Fruit fly (Drosophila melanogaster) whole organism, embryonic: ENCODE measurements around the gene Nep5.
A peak's percentile ranks its signal among the peaks of the same experiment; 100 is the strongest.

Source experiments
- ATbp ChIP-seq: fragments of 200-800 bp; sonication (Bioruptor generic); optimal IDR thresholded peaks from 2 replicates; lab custom pipeline; 2017; ENCODE audit warnings: missing biosample characterization, mild to moderate bottlenecking, missing genetic modification characterization, missing genetic modification reagents
- B-H1 ChIP-seq: fragments of 200-800 bp; sonication (Bioruptor generic); IDR thresholded peaks from 3 replicates; pipeline ENCODE4 v1.3.6; 2022; ENCODE audit warnings: missing biosample characterization, missing genetic modification characterization
- BEAF-32 ChIP-seq: fragments of 200-800 bp; sonication (Bioruptor generic); optimal IDR thresholded peaks from 3 replicates; lab custom pipeline; 2017; ENCODE audit warnings: missing biosample characterization, missing genetic modification characterization, mild to moderate bottlenecking, moderate library complexity, missing genetic modification reagents
- Blimp-1 ChIP-seq: fragments of 200-800 bp; sonication (Bioruptor generic); optimal IDR thresholded peaks from 3 replicates; lab custom pipeline; 2018; ENCODE audit warnings: missing biosample characterization, missing genetic modification characterization, mild to moderate bottlenecking, moderate library complexity, missing genetic modification reagents
- CG10543 ChIP-seq: fragments of 200-800 bp; sonication (Bioruptor generic); optimal IDR thresholded peaks from 3 replicates; lab custom pipeline; 2017; ENCODE audit warnings: missing biosample characterization, mild to moderate bottlenecking, missing genetic modification characterization, moderate library complexity
- CG11695 ChIP-seq: fragments of 200-800 bp; sonication (Bioruptor generic); IDR thresholded peaks from 3 replicates; pipeline ENCODE4 v1.3.6; 2022; ENCODE audit warnings: missing biosample characterization, missing genetic modification characterization
- CG12071 ChIP-seq: fragments of 200-800 bp; sonication (Bioruptor generic); optimal IDR thresholded peaks from 3 replicates; lab custom pipeline; 2018; ENCODE audit warnings: missing biosample characterization, mild to moderate bottlenecking, missing genetic modification characterization
- CG13894 ChIP-seq: fragments of 200-800 bp; sonication (Bioruptor generic); optimal IDR thresholded peaks from 3 replicates; lab custom pipeline; 2018; ENCODE audit warnings: missing biosample characterization, mild to moderate bottlenecking, missing genetic modification characterization, moderate library complexity
- CG14050 ChIP-seq: fragments of 200-800 bp; sonication (Bioruptor generic); IDR thresholded peaks from 3 replicates; pipeline ENCODE4 v1.3.6; 2022; ENCODE audit warnings: missing biosample characterization, missing genetic modification characterization
- CG15514 ChIP-seq: fragments of 200-800 bp; sonication (Bioruptor generic); optimal IDR thresholded peaks from 3 replicates; lab custom pipeline; 2017; ENCODE audit warnings: missing biosample characterization, missing genetic modification characterization, mild to moderate bottlenecking, moderate library complexity, missing genetic modification reagents
- CG16863 ChIP-seq: fragments of 200-800 bp; sonication (Bioruptor generic); optimal IDR thresholded peaks from 3 replicates; lab custom pipeline; 2016; ENCODE audit warnings: missing biosample characterization, missing genetic modification characterization
- CG18599 ChIP-seq: fragments of 200-800 bp; sonication (Bioruptor generic); optimal IDR thresholded peaks from 3 replicates; lab custom pipeline; 2017; ENCODE audit warnings: missing biosample characterization, missing genetic modification characterization, mild to moderate bottlenecking, moderate library complexity, missing genetic modification reagents
- CG30020 ChIP-seq: fragments of 200-800 bp; optimal IDR thresholded peaks from 2 replicates; lab custom pipeline; 2019; ENCODE audit warnings: missing biosample characterization, mild to moderate bottlenecking, missing genetic modification characterization, moderate library complexity
- CG4360 ChIP-seq: fragments of 200-800 bp; sonication (Bioruptor generic); IDR thresholded peaks from 2 replicates; pipeline ENCODE4 v1.3.6; 2022; ENCODE audit warnings: missing biosample characterization, missing genetic modification characterization
- CG4820 ChIP-seq: fragments of 200-800 bp; sonication (Bioruptor generic); optimal IDR thresholded peaks from 3 replicates; lab custom pipeline; 2016; ENCODE audit warnings: missing biosample characterization, missing genetic modification characterization
- CG6272 ChIP-seq: fragments of 200-800 bp; sonication (Bioruptor generic); IDR thresholded peaks from 2 replicates; pipeline ENCODE4 v1.3.6; 2022; ENCODE audit warnings: missing biosample characterization, missing genetic modification characterization
- CG8089 ChIP-seq: fragments of 200-800 bp; sonication (Bioruptor generic); optimal IDR thresholded peaks from 3 replicates; lab custom pipeline; 2016; ENCODE audit warnings: missing biosample characterization, missing genetic modification characterization
- CG8290 ChIP-seq, 3 experiments: fragments of 200-800 bp; sonication (Bioruptor generic); optimal IDR thresholded peaks; 2 replicates each; lab custom pipeline; 2016 to 2019; ENCODE audit warnings: missing biosample characterization in 3 of 3, missing genetic modification characterization in 3 of 3, mild to moderate bottlenecking in 2 of 3, moderate library complexity in 1 of 3
- CG9437 ChIP-seq: fragments of 200-800 bp; sonication (Bioruptor generic); optimal IDR thresholded peaks from 2 replicates; lab custom pipeline; 2018; ENCODE audit warnings: missing biosample characterization, mild to moderate bottlenecking, missing genetic modification characterization
- Camta ChIP-seq: fragments of 200-800 bp; sonication (Bioruptor generic); optimal IDR thresholded peaks from 2 replicates; lab custom pipeline; 2016; ENCODE audit warnings: missing biosample characterization, missing genetic modification characterization
- Dbx ChIP-seq: fragments of 200-800 bp; sonication (Bioruptor generic); IDR thresholded peaks from 3 replicates; pipeline ENCODE4 v1.3.6; 2022; ENCODE audit warnings: missing biosample characterization, missing genetic modification characterization
- Dip3 ChIP-seq: fragments of 200-800 bp; sonication (Bioruptor generic); optimal IDR thresholded peaks from 3 replicates; lab custom pipeline; 2016; ENCODE audit warnings: missing biosample characterization, missing genetic modification characterization
- Drgx ChIP-seq: fragments of 200-800 bp; sonication (Bioruptor generic); IDR thresholded peaks from 2 replicates; pipeline ENCODE4 v1.3.6; 2022; ENCODE audit warnings: missing biosample characterization, missing genetic modification characterization
- Fer3 ChIP-seq: fragments of 200-800 bp; sonication (Bioruptor generic); optimal IDR thresholded peaks from 2 replicates; lab custom pipeline; 2018; ENCODE audit warnings: missing biosample characterization, mild to moderate bottlenecking, missing genetic modification characterization, moderate library complexity
- GATAe ChIP-seq: fragments of 200-800 bp; sonication (Bioruptor generic); conservative IDR thresholded peaks from 2 replicates; pipeline ENCODE4 v1.3.6; 2022; ENCODE audit warnings: missing biosample characterization, missing genetic modification characterization
- HHEX ChIP-seq: fragments of 200-800 bp; sonication (Bioruptor generic); optimal IDR thresholded peaks from 3 replicates; lab custom pipeline; 2017; ENCODE audit warnings: missing biosample characterization, mild to moderate bottlenecking, missing genetic modification characterization, missing genetic modification reagents
- HLHmδ ChIP-seq: fragments of 200-800 bp; sonication (Bioruptor generic); optimal IDR thresholded peaks from 2 replicates; lab custom pipeline; 2018; ENCODE audit warnings: missing biosample characterization, mild to moderate bottlenecking, missing genetic modification characterization, moderate library complexity
- Kr ChIP-seq: fragments of 200-800 bp; sonication (Bioruptor generic); optimal IDR thresholded peaks from 2 replicates; lab custom pipeline; 2017; ENCODE audit warnings: missing biosample characterization, mild to moderate bottlenecking, missing genetic modification characterization
- MESR4 ChIP-seq: fragments of 200-800 bp; sonication (Bioruptor generic); optimal IDR thresholded peaks from 2 replicates; lab custom pipeline; 2018; ENCODE audit warnings: missing biosample characterization, mild to moderate bottlenecking, missing genetic modification characterization, moderate library complexity
- Med ChIP-seq: fragments of 200-800 bp; sonication (Bioruptor generic); peaks from one replicate; lab custom pipeline; 2016; ENCODE audit warnings: missing biosample characterization, missing genetic modification characterization, mild to moderate bottlenecking, inconsistent platforms, moderate library complexity
- Mrtf ChIP-seq: fragments of 200-800 bp; sonication (Bioruptor generic); IDR thresholded peaks from 3 replicates; pipeline ENCODE4 v1.3.6; 2022; ENCODE audit warnings: missing biosample characterization, missing genetic modification characterization
- TFAM ChIP-seq: fragments of 200-800 bp; sonication (Bioruptor generic); optimal IDR thresholded peaks from 2 replicates; lab custom pipeline; 2017; ENCODE audit warnings: missing biosample characterization, missing genetic modification characterization, inconsistent platforms
- Tbp ChIP-seq: fragments of >200 bp; optimal IDR thresholded peaks from 2 replicates; lab custom pipeline; 2018; ENCODE audit warnings: missing biosample characterization, missing genetic modification characterization
- bbx ChIP-seq: fragments of 200-800 bp; sonication (Bioruptor generic); IDR thresholded peaks from 2 replicates; pipeline ENCODE4 v1.3.6; 2022; ENCODE audit warnings: missing biosample characterization, missing genetic modification characterization; ENCODE audit not compliant: partially characterized antibody
- ci ChIP-seq: fragments of 200-800 bp; sonication (Bioruptor generic); IDR thresholded peaks from 3 replicates; pipeline ENCODE4 v1.3.6; 2022; ENCODE audit warnings: missing biosample characterization, missing genetic modification characterization
- corto ChIP-seq: fragments of 200-800 bp; sonication (Bioruptor generic); optimal IDR thresholded peaks from 2 replicates; lab custom pipeline; 2016; ENCODE audit warnings: missing biosample characterization, mild to moderate bottlenecking, missing genetic modification characterization, moderate library complexity
- dmrt99B ChIP-seq: fragments of 200-800 bp; sonication (Bioruptor generic); optimal IDR thresholded peaks from 2 replicates; lab custom pipeline; 2018; ENCODE audit warnings: missing biosample characterization, mild to moderate bottlenecking, missing genetic modification characterization, moderate library complexity
- dpn ChIP-seq, 2 experiments: fragments of 200-800 bp; sonication (Bioruptor generic); optimal IDR thresholded peaks; 3 replicates each; lab custom pipeline; 2016; ENCODE audit warnings: missing biosample characterization in 2 of 2, missing genetic modification characterization in 2 of 2
- dysf ChIP-seq: fragments of 200-800 bp; sonication (Bioruptor generic); IDR thresholded peaks from 3 replicates; pipeline ENCODE4 v1.3.6; 2022; ENCODE audit warnings: missing biosample characterization, missing genetic modification characterization
- ems ChIP-seq: fragments of 200-800 bp; sonication (Bioruptor generic); optimal IDR thresholded peaks from 3 replicates; lab custom pipeline; 2016; ENCODE audit warnings: missing biosample characterization, missing genetic modification characterization
- eve ChIP-seq, 2 experiments: fragments of >200 bp; optimal IDR thresholded peaks; 2 replicates each; lab custom pipeline; 2017; ENCODE audit warnings: missing biosample characterization in 2 of 2, missing genetic modification characterization in 2 of 2
- ewg ChIP-seq: fragments of 200-800 bp; sonication (Bioruptor generic); optimal IDR thresholded peaks from 3 replicates; lab custom pipeline; 2017; ENCODE audit warnings: mild to moderate bottlenecking, missing biosample characterization, missing genetic modification reagents, missing genetic modification characterization
- lab ChIP-seq: fragments of 200-800 bp; sonication (Bioruptor generic); optimal IDR thresholded peaks from 3 replicates; lab custom pipeline; 2017; ENCODE audit warnings: missing biosample characterization, missing genetic modification characterization, mild to moderate bottlenecking, moderate library complexity, missing genetic modification reagents
- oc ChIP-seq: fragments of 200-800 bp; sonication (Bioruptor generic); optimal IDR thresholded peaks from 2 replicates; lab custom pipeline; 2018; ENCODE audit warnings: missing biosample characterization, mild to moderate bottlenecking, missing genetic modification characterization, moderate library complexity
- pita ChIP-seq: fragments of 200-800 bp; sonication (Bioruptor generic); optimal IDR thresholded peaks from 2 replicates; lab custom pipeline; 2017; ENCODE audit warnings: missing biosample characterization, mild to moderate bottlenecking, missing genetic modification characterization
- repo ChIP-seq: fragments of 200-800 bp; sonication (Bioruptor generic); optimal IDR thresholded peaks from 2 replicates; lab custom pipeline; 2016; ENCODE audit warnings: missing biosample characterization, missing genetic modification characterization
- sens ChIP-seq: fragments of 200-800 bp; sonication (Bioruptor generic); peaks from one replicate; lab custom pipeline; 2016; ENCODE audit warnings: missing biosample characterization, missing genetic modification characterization
- slou ChIP-seq: fragments of 200-800 bp; sonication (Bioruptor generic); optimal IDR thresholded peaks from 3 replicates; lab custom pipeline; 2016; ENCODE audit warnings: missing biosample characterization, missing genetic modification characterization
- trh ChIP-seq: fragments of 200-800 bp; sonication (Bioruptor generic); optimal IDR thresholded peaks from 2 replicates; lab custom pipeline; 2016; ENCODE audit warnings: missing biosample characterization, missing genetic modification characterization
- wek ChIP-seq: fragments of 200-800 bp; sonication (Bioruptor generic); optimal IDR thresholded peaks from 3 replicates; lab custom pipeline; 2018; ENCODE audit warnings: missing biosample characterization, mild to moderate bottlenecking, missing genetic modification characterization, moderate library complexity

The Nep5 gene

DNA sequence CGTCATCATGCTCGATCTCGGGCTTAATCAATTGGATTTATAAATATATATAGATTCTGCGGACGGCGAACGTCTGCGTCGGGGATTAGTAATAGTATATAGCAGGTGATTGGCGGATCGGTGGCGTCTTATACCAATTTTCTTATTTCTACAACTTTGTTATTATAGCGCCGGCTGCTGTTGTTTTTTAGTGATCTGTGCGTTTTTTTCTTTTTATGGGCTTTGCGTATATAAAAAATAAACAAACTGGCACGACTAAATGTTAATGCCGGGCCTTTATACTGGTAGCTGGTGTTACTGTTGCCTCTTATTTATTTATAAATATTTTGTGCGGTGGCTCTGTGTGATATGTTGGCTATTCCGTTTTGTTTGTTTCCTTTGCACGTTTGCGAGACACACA, 5.2 kb upstream of the Nep5 start (continued):
- TF ChIP-seq ems (GFP tag; lab: Kevin White, UChicago) (no peak), CG4820 (no peak), CG8089 (GFP tag; lab: Kevin White, UChicago) (no peak), Med (GFP tag; lab: Kevin White, UChicago) (peak; percentile 72), pita (GFP tag; lab: Kevin White, UChicago) (no peak), CG16863 (GFP tag; lab: Kevin White, UChicago) (no peak), Drgx (GFP tag; lab: Robert Waterston, UW) (peak; percentile 12; the same call in 1 of the 2 replicates), repo (GFP tag; lab: Kevin White, UChicago) (no peak), CG10543 (no peak), Kr (GFP tag; lab: Kevin White, UChicago) (no peak), CG11695 (GFP tag; lab: Robert Waterston, UW) (no peak), CG9437 (GFP tag; lab: Kevin White, UChicago) (no peak), Mrtf (GFP tag; lab: Robert Waterston, UW) (no peak), dmrt99B (tag; lab: Kevin White, UChicago) (no peak), dysf (GFP tag; lab: Robert Waterston, UW) (peak; percentile 23; the same call in 1 of the 3 replicates), eve (GFP tag; optimal IDR thresholded peaks at IDR 0.05; lab: Kevin White, UChicago) (no peak), ci (GFP tag; lab: Robert Waterston, UW) (0 out of 3 replicates have a peak, but pooled peaks have one; percentile 11), HLHmδ (no peak), Tbp (GFP tag; lab: Kevin White, UChicago) (no peak), bbx (GFP tag; lab: Robert Waterston, UW) (no peak), Blimp-1 (no peak), GATAe (no peak), Dip3 (no peak), CG6272 (GFP tag; lab: Robert Waterston, UW) (no peak), lab (GFP tag; lab: Kevin White, UChicago) (peak; percentile 2), Dbx (GFP tag; lab: Robert Waterston, UW) (no peak), ewg (GFP tag; lab: Kevin White, UChicago) (no peak), corto (GFP tag; lab: Kevin White, UChicago) (no peak), trh (GFP tag; lab: Kevin White, UChicago) (no peak)

DNA sequence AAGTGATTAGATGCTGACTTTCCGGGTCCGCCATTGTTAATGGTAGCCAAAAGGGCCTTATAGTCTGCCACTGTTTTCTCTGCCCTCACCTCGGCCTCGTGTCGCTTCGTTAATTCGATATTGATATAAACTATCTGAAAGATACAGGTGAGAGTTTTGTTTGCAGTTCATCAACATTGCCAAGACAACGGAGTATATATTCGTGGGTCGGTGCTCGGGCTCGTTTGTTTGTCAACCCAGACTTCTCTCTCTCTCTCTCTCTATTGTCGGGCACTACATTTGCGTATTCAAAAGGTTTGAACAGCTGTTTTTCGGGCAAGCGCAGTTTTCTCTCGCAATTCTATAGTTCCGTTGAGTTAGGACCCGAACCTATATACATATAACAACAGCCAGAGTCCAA, 3.4 kb upstream of the Nep5 start:
- no peak for TF ChIP-seq Camta (GFP tag; lab: Kevin White, UChicago)
- TF ChIP-seq CG18599, result peak; percentile 59
- TF ChIP-seq CG30020 (tag; lab: Kevin White, UChicago), result no peak
- TF ChIP-seq CG8290 (GFP tag; optimal IDR thresholded peaks at IDR 0.05; lab: Kevin White, UChicago), result no peak
- TF ChIP-seq CG8290 (tag; optimal IDR thresholded peaks at IDR 0.05; lab: Kevin White, UChicago), result no peak
- peak; percentile 11 for TF ChIP-seq HHEX (GFP tag; lab: Kevin White, UChicago)
- no peak for TF ChIP-seq dpn (GFP tag; optimal IDR thresholded peaks at IDR 0.05; lab: Kevin White, UChicago)
- no peak for TF ChIP-seq BEAF-32 (GFP tag; lab: Kevin White, UChicago)
- TF ChIP-seq CG4360 (GFP tag; lab: Robert Waterston, UW), result no peak
- no peak for TF ChIP-seq B-H1 (GFP tag; lab: Robert Waterston, UW)
- peak; percentile 9 for TF ChIP-seq wek (GFP tag; lab: Kevin White, UChicago)
- no peak for TF ChIP-seq oc (tag; lab: Kevin White, UChicago)
- no peak for TF ChIP-seq TFAM (GFP tag; lab: Kevin White, UChicago)
- TF ChIP-seq Med (GFP tag; lab: Kevin White, UChicago), result peak; percentile 23
- peak; percentile 78 for TF ChIP-seq CG13894 (tag; lab: Kevin White, UChicago)
- TF ChIP-seq CG15514 (GFP tag; lab: Kevin White, UChicago), result peak; percentile 33
- TF ChIP-seq repo (GFP tag; lab: Kevin White, UChicago), result no peak
- TF ChIP-seq Fer3 (tag; lab: Kevin White, UChicago), result no peak
- no peak for TF ChIP-seq CG14050 (GFP tag; lab: Robert Waterston, UW)
- peak; percentile 24 for TF ChIP-seq CG12071 (GFP tag; lab: Kevin White, UChicago)
- TF ChIP-seq CG4820, result no peak
- peak; percentile 55 for TF ChIP-seq ATbp (GFP tag; lab: Kevin White, UChicago)
- no peak for TF ChIP-seq slou (GFP tag; lab: Kevin White, UChicago)
- TF ChIP-seq sens (GFP tag; lab: Kevin White, UChicago), result peak; percentile 85
- TF ChIP-seq Dbx (GFP tag; lab: Robert Waterston, UW), result no peak
- no peak for TF ChIP-seq MESR4 (GFP tag; lab: Kevin White, UChicago)
